Worm (Caenorhabditis elegans): Measurements from ENCODE around the gene col-43.
A peak's percentile ranks its signal among the peaks of the same experiment; 100 is the strongest.

The col-43 gene

DNA sequence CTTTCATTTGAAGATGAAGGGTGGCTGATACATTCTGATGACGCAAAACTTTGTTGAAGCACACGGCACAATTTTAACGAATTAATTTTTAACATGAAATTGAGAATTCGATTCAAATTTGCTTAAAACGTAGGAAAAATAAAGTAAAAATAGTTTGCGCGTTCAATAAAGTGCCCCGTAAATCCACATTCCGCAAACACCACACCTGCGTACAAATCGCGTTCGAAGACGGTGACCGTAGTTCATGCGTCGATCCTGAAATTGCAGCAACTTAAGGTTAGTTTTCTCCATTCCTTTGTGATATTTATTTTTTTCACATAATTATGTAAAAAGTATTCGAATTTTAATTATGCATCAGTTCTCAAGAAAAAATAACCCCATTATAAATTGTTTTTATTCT, 26.0 kb downstream of the col-43 start, which contains the start of gene F43H9.3:
F43H9.3 (minus strand) TSS at position 189 of the 400 bp plus-strand sequence.
- TF ChIP-seq lsl-1 (GFP tag; optimal IDR thresholded peaks at IDR 0.05) (peak; percentile 27), ceh-58 (GFP tag; IDR thresholded peaks at IDR 0.05) (no peak)

DNA sequence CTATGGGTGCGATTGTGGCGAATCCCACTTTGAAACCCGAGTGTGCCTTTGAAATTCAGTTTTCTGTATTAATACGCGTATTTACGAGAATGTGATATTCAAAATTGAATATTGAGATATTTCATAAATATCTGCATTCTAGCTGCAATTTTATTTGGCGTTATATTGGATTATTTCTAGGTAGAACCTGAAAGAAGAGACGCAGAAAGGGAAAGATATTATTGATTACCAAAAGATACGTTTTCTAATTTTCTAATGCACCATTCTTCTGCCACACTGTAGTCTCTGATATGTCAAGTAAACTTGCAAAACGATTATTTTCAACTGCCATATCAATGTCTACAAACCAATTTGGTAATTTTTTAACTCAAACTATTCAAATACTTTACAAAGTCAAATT, 28.7 kb downstream of the col-43 start, which contains the start of gene ech-3:
ech-3 (plus strand) TSS at position 178 of the 400 bp plus-strand sequence.
- TF ChIP-seq mes-4 (tag; optimal IDR thresholded peaks at IDR 0.05) (no peak), C17E4.6 (GFP tag; IDR thresholded peaks at IDR 0.05) (no peak), F23B12.7 (tag; optimal IDR thresholded peaks at IDR 0.05; ENCODE audit: insufficient read depth) (no peak), hmg-1.2 (GFP tag; IDR thresholded peaks at IDR 0.05) (peak; percentile 30; the same call in 1 of the 2 replicates), Y53F4B.3 (GFP tag; IDR thresholded peaks at IDR 0.05) (no peak), ZK185.1 (tag; optimal IDR thresholded peaks at IDR 0.05; ENCODE audit: poor library complexity, severe bottlenecking) (no peak), him-1 (tag; optimal IDR thresholded peaks at IDR 0.05) (no peak), attf-6 (GFP tag; IDR thresholded peaks at IDR 0.05) (no peak)

DNA sequence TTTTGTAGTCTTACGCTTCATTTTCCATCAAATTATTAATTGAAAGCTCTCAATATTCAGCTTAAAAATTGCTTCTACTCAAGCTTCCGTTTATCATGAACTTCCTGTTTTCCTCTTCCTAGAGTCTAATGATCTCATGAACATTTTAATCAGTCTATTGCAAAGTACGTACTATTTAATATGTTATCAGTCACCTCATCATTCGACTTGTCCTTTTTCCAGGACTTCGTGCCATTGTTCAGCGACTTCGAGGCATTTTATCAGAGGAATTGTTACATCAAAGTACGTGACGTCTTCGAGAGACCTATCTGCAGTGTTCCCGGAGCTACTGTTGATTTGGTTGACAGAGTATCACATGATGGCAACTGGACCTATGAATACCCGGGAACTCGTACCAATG, 30.9 kb downstream of the col-43 start:
- peak; percentile 60 for TF ChIP-seq nhr-80 (tag; optimal IDR thresholded peaks at IDR 0.05)
- no peak for TF ChIP-seq attf-3 (GFP tag; conservative IDR thresholded peaks at IDR 0.05)

DNA sequence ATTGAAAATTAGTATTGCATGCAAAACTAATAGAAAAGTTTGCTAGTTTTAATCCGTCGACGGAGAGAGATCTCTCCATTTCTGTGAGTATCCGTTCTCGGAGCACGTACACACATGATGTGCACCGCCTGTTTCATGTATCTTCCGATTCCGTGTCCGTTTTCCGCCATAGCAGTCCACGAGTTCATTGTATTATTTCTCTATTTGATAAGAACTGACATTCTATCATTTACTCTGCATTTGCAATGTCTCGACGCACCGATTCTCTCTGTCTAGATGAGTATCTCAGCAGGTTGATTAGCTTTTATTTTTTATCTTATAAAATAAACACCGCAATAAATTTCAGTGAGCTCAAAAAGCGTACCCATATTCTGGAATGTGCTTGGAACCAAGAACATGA, 31.8 kb downstream of the col-43 start:
- no peak for TF ChIP-seq repo-1 (tag; optimal IDR thresholded peaks at IDR 0.05)
- TF ChIP-seq nhr-80 (tag; optimal IDR thresholded peaks at IDR 0.05): peak; percentile 57

DNA sequence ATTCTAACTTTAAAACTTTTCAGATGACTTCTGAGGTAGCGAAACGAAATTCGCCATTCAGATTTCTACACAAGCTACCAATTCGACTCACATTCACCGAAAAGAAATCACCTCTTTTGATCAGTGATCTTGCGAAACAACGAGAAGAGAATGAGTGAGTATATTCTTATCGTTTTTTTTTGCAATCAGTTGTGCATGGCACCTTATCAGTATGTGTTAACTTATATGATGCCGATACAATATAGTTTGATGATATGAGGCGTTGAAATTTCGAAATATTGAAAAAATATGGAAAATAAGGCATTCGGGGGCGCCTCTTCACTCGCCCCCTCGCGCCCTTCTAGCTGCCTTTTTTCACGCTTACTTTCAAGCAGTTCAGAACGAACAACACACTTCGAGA, 32.8 kb downstream of the col-43 start:
- TF ChIP-seq dox-1 (GFP tag; IDR thresholded peaks at IDR 0.05) (0 out of 2 replicates have a peak, but pooled peaks have one; percentile 19), cebp-1 (GFP tag; IDR thresholded peaks at IDR 0.05) (peak; percentile 56; the same call in 1 of the 2 replicates), cebp-1 (tag; optimal IDR thresholded peaks at IDR 0.05) (peak; percentile 72), somi-1 (GFP tag; optimal IDR thresholded peaks at IDR 0.05) (no peak), bed-1 (GFP tag; IDR thresholded peaks at IDR 0.05) (no peak), C17E4.6 (GFP tag; IDR thresholded peaks at IDR 0.05) (no peak), nhr-80 (tag; optimal IDR thresholded peaks at IDR 0.05) (peak; percentile 84)

DNA sequence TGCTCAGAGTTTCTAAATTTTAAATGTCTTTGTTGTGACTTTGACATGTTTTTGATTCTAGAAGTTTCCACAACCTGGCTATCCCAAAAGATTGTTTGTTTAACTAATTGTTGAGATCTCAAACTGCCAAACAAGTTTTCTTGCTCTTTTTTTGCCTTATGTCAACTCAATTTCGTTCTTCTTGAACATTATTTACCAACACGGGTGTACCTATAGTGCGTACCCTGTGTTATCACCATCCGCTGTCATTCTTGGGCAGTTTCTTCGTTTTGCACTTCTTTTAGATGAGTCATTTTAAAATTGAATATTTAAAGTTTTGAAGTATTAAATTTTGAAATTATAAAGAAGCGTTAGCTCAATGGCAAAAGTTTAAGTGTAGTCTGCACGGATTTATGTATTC, 33.8 kb downstream of the col-43 start, which contains the start of gene sptl-2:
sptl-2 (plus strand) TSS at position 280 of the 400 bp plus-strand sequence.
- TF ChIP-seq nhr-80 (tag; optimal IDR thresholded peaks at IDR 0.05) (peak; percentile 31), nhr-120 (GFP tag; IDR thresholded peaks at IDR 0.05) (no peak), lin-35 (GFP tag; optimal IDR thresholded peaks at IDR 0.05) (no peak), dpff-1 (tag; optimal IDR thresholded peaks at IDR 0.05) (no peak), sptf-2 (GFP tag; optimal IDR thresholded peaks at IDR 0.05) (no peak)

DNA sequence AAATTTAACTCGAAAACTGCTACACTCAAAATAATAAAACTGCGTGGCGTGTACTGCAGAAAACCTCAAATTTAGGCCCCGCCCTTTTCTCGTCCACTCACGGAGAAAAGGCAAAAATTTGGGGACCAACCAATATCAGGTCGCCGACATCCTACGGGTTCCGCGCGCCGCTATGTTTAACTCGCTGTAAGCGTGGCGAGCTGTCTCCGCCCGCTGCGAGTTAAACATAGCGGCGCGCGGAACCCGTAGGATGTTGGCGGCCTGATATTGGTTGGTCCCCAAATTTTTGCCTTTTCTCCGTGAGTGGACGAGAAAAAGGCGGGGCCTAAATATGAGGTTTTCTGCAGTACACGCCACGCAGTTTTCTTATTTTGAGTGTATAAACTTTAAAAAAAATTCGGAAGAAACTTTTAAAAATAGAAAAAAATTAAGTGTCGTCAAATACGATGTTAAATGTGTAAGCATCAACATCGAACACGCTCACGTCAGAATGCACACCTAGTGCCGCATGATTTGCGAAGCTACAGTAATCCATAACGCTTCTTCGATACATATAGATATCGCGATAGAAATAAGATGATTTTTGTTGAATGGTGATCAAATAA, 35.9 kb downstream of the col-43 start:
- TF ChIP-seq lsl-1 (GFP tag; optimal IDR thresholded peaks at IDR 0.05) (peak; percentile 35), pbrm-1 (GFP tag; IDR thresholded peaks at IDR 0.05) (peak; percentile 63), madf-6 (GFP tag; IDR thresholded peaks at IDR 0.05) (peak; percentile 8; the same call in 1 of the 2 replicates), snpc-4 (GFP tag; optimal IDR thresholded peaks at IDR 0.05) (peak; percentile 74), snpc-4 (tag; optimal IDR thresholded peaks at IDR 0.05) (peak in 3 of 4 experiments; percentile 90 to 97 (median 95)), snpc-1.1 (tag; optimal IDR thresholded peaks at IDR 0.05; ENCODE audit: insufficient read depth) (peak; percentile 85), hmg-1.2 (GFP tag; IDR thresholded peaks at IDR 0.05) (peak; percentile 82), xnd-1 (tag; optimal IDR thresholded peaks at IDR 0.05) (peak; percentile 3), lin-26 (GFP tag; IDR thresholded peaks at IDR 0.05) (0 out of 2 replicates have a peak, but pooled peaks have one; percentile 26), attf-6 (GFP tag; IDR thresholded peaks at IDR 0.05) (peak; percentile 47; the same call in 1 of the 2 replicates), hsf-1 (GFP tag; IDR thresholded peaks at IDR 0.05) (peak; percentile 40; the same call in 1 of the 2 replicates)
